Fruit fly (Drosophila melanogaster) whole organism, wandering third instar larva: Measurements from ENCODE around the gene vers.

Experiments used
- CG32264 ChIP-seq: fragments of 200-800 bp; sonication (Bioruptor generic); optimal IDR thresholded peaks from 2 replicates; lab custom pipeline; 2016; ENCODE audit warnings: missing biosample characterization, missing genetic modification characterization
- CG9705 ChIP-seq: fragments of 200-800 bp; sonication (Bioruptor generic); optimal IDR thresholded peaks from 2 replicates; lab custom pipeline; 2018; ENCODE audit warnings: missing biosample characterization, mild to moderate bottlenecking, missing genetic modification characterization
- Dfd ChIP-seq: fragments of >200 bp; optimal IDR thresholded peaks from 2 replicates; lab custom pipeline; 2017; ENCODE audit warnings: missing biosample characterization, missing genetic modification characterization
- Dif ChIP-seq: fragments of 200-275, 200-300 bp; sonication (Bioruptor generic); optimal IDR thresholded peaks from 2 replicates; lab custom pipeline; 2018; ENCODE audit warnings: missing biosample characterization, missing genetic modification characterization; ENCODE audit not compliant: partially characterized antibody
- HLH106 ChIP-seq: fragments of 200-800 bp; optimal IDR thresholded peaks from 3 replicates; lab custom pipeline; 2019; ENCODE audit warnings: missing biosample characterization, mild to moderate bottlenecking, missing genetic modification characterization, moderate library complexity
- Hnf4 ChIP-seq: fragments of 200-800 bp; sonication (Bioruptor generic); optimal IDR thresholded peaks from 2 replicates; lab custom pipeline; 2016; ENCODE audit warnings: missing biosample characterization, mild to moderate bottlenecking, missing genetic modification characterization
- Hr78 ChIP-seq: fragments of >200 bp; optimal IDR thresholded peaks from 2 replicates; lab custom pipeline; 2017; ENCODE audit warnings: missing biosample characterization, missing genetic modification characterization
- Hr83 ChIP-seq: fragments of 200-300 bp; sonication (Bioruptor generic); optimal IDR thresholded peaks from 2 replicates; lab custom pipeline; 2016; ENCODE audit warnings: missing biosample characterization, mild to moderate bottlenecking, missing genetic modification characterization, moderate library complexity; ENCODE audit not compliant: poor library complexity, severe bottlenecking
- Jra ChIP-seq: sonication (Bioruptor generic); optimal IDR thresholded peaks from 2 replicates; lab custom pipeline; 2016; ENCODE audit warnings: missing biosample characterization, missing genetic modification characterization
- Mio ChIP-seq: sonication (Bioruptor generic); optimal IDR thresholded peaks from 2 replicates; lab custom pipeline; 2016; ENCODE audit warnings: missing biosample characterization, missing genetic modification characterization
- Myc ChIP-seq: fragments of >200 bp; optimal IDR thresholded peaks from 2 replicates; lab custom pipeline; 2017
- N ChIP-seq: fragments of >200 bp; optimal IDR thresholded peaks from 2 replicates; lab custom pipeline; 2018; ENCODE audit warnings: missing biosample characterization, missing external identifiers, missing genetic modification characterization
- OdsH ChIP-seq: fragments of 200-800 bp; sonication (Bioruptor generic); optimal IDR thresholded peaks from 2 replicates; lab custom pipeline; 2016; ENCODE audit warnings: missing biosample characterization, mild to moderate bottlenecking, missing genetic modification characterization
- Rel ChIP-seq, 2 experiments: fragments of 200-800 bp; sonication (Bioruptor generic) in 1 of 2; optimal IDR thresholded peaks; 2 replicates in 1 of 2; 3 replicates in 1 of 2; lab custom pipeline; 2016 to 2019; ENCODE audit warnings: mild to moderate bottlenecking in 2 of 2, missing biosample characterization in 2 of 2, missing genetic modification characterization in 2 of 2, moderate library complexity in 1 of 2
- Sp1 ChIP-seq: fragments of 200-800 bp; sonication (Bioruptor generic); optimal IDR thresholded peaks from 3 replicates; lab custom pipeline; 2019; ENCODE audit warnings: missing biosample characterization, mild to moderate bottlenecking, missing genetic modification characterization, moderate library complexity
- Vsx2 ChIP-seq: fragments of 200-300, 225-300 bp; sonication (Bioruptor generic); optimal IDR thresholded peaks from 2 replicates; lab custom pipeline; 2018; ENCODE audit warnings: missing biosample characterization, missing genetic modification characterization; ENCODE audit not compliant: partially characterized antibody
- br ChIP-seq: fragments of 200-800 bp; sonication (Bioruptor generic); optimal IDR thresholded peaks from 2 replicates; lab custom pipeline; 2016; ENCODE audit warnings: missing biosample characterization, missing genetic modification characterization
- brk ChIP-seq: fragments of 200-800 bp; sonication (Bioruptor generic); optimal IDR thresholded peaks from 2 replicates; lab custom pipeline; 2016; ENCODE audit warnings: missing biosample characterization, mild to moderate bottlenecking, missing genetic modification characterization
- dl ChIP-seq, 2 experiments: fragments of 175-275, 200-275 bp in 1 of 2; fragments of 200-275 bp in 1 of 2; sonication (Bioruptor generic); optimal IDR thresholded peaks; lab custom pipeline; 2018; ENCODE audit warnings: mild to moderate bottlenecking in 2 of 2, missing biosample characterization in 2 of 2, missing genetic modification characterization in 2 of 2, moderate library complexity in 2 of 2; ENCODE audit not compliant: partially characterized antibody in 2 of 2, insufficient read depth in 1 of 2
- dmrt93B ChIP-seq: fragments of 200-800 bp; sonication (Bioruptor generic); optimal IDR thresholded peaks from 2 replicates; lab custom pipeline; 2018; ENCODE audit warnings: missing biosample characterization, mild to moderate bottlenecking, missing genetic modification characterization
- dsf ChIP-seq: sonication (Bioruptor generic); optimal IDR thresholded peaks from 2 replicates; lab custom pipeline; 2016; ENCODE audit warnings: missing biosample characterization, missing genetic modification characterization, borderline replicate concordance
- ey ChIP-seq: fragments of 200-800 bp; sonication (Bioruptor generic); optimal IDR thresholded peaks from 2 replicates; lab custom pipeline; 2016; ENCODE audit warnings: missing biosample characterization, missing genetic modification characterization
- foxo ChIP-seq, 2 experiments: fragments of 200-800 bp; sonication (Bioruptor generic); optimal IDR thresholded peaks; 2 replicates in 1 of 2; 3 replicates in 1 of 2; lab custom pipeline; 2016 to 2017; ENCODE audit warnings: missing biosample characterization in 2 of 2, missing genetic modification characterization in 2 of 2
- fru ChIP-seq: fragments of 200-800 bp; sonication (Bioruptor generic); optimal IDR thresholded peaks from 3 replicates; lab custom pipeline; 2016; ENCODE audit warnings: missing biosample characterization, mild to moderate bottlenecking, missing genetic modification characterization
- h ChIP-seq: fragments of 200-800 bp; sonication (Bioruptor generic); optimal IDR thresholded peaks from 3 replicates; lab custom pipeline; 2016; ENCODE audit warnings: missing biosample characterization, mild to moderate bottlenecking, missing genetic modification characterization
- lola ChIP-seq: fragments of >200 bp; optimal IDR thresholded peaks from 2 replicates; lab custom pipeline; 2017; ENCODE audit warnings: missing biosample characterization, missing genetic modification characterization
- psq ChIP-seq: fragments of 200-800 bp; sonication (Bioruptor generic); optimal IDR thresholded peaks from 3 replicates; lab custom pipeline; 2017; ENCODE audit warnings: missing biosample characterization, mild to moderate bottlenecking, missing genetic modification characterization, moderate library complexity
- rgr ChIP-seq: fragments of 200-800 bp; sonication (Bioruptor generic); optimal IDR thresholded peaks from 3 replicates; lab custom pipeline; 2016; ENCODE audit warnings: missing biosample characterization, mild to moderate bottlenecking, missing genetic modification characterization
- sage ChIP-seq: fragments of 200-800 bp; sonication (Bioruptor generic); optimal IDR thresholded peaks from 2 replicates; lab custom pipeline; 2016; ENCODE audit warnings: missing biosample characterization, mild to moderate bottlenecking, missing genetic modification characterization
- sv ChIP-seq: fragments of 200-800 bp; sonication (Bioruptor generic); optimal IDR thresholded peaks from 3 replicates; lab custom pipeline; 2016; ENCODE audit warnings: missing biosample characterization, missing genetic modification characterization
- tai ChIP-seq: sonication (Bioruptor generic); optimal IDR thresholded peaks from 2 replicates; lab custom pipeline; 2016; ENCODE audit warnings: missing biosample characterization, missing genetic modification characterization
- usp ChIP-seq: fragments of >200 bp; optimal IDR thresholded peaks from 2 replicates; lab custom pipeline; 2017; ENCODE audit warnings: missing biosample characterization, missing genetic modification characterization
- woc ChIP-seq: sonication (Bioruptor generic); optimal IDR thresholded peaks from 2 replicates; lab custom pipeline; 2016; ENCODE audit warnings: missing biosample characterization, mild to moderate bottlenecking, missing genetic modification characterization

vers gene

DNA sequence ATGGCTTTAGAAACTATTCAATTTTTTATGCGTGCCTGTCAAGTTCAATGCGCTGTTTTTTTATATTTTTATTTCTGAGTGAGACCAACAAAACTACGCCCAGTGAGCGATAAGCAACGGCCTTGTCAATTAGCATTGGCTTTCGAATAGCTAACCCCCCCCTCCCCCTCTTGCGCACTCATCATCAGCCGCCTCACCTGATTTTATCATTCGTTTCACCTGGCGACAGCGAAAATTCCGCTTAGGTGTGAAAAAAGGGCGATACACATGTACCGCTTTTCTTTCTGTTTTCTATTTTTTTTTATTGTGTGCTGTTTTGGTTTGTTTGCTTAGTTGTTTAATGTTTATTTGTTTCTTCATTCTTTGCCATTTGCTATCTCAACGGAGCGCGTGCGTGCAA lies 40.9 kb upstream of the vers start:
- no peak for TF ChIP-seq usp (GFP tag; lab: Kevin White, UChicago)
- no peak for TF ChIP-seq Rel (GFP tag; optimal IDR thresholded peaks at IDR 0.05; lab: Kevin White, UChicago)
- no peak for TF ChIP-seq Rel (tag; optimal IDR thresholded peaks at IDR 0.05; lab: Kevin White, UChicago)

DNA sequence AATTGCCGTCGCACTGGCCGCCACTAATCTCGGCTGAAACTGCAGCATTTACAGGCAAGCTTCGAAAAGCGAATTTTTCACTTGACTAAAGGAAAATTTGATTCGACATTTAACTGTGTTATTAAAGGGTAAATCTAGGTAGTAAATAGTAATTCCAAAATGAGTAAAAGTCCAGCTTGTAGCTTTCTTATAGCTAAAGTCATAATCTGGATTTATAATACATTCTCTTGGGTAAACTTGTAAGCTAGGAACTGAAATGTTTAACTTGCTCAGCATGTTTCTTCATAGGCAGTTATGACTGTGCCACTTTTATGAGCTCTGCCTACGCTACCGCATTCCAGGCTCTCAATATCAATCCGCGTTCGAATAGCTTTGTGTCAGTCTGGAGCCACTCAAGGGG lies 39.6 kb upstream of the vers start:
- TF ChIP-seq dsf (no peak), Dfd (GFP tag; lab: Kevin White, UChicago) (no peak), tai (GFP tag; lab: Kevin White, UChicago) (no peak), Hr78 (GFP tag; lab: Kevin White, UChicago) (no peak), sage (GFP tag; lab: Kevin White, UChicago) (no peak), woc (no peak), Jra (GFP tag; lab: Kevin White, UChicago) (no peak), N (GFP tag; lab: Kevin White, UChicago) (no peak), Mio (no peak), dl (GFP tag; optimal IDR thresholded peaks at IDR 0.05; lab: Kevin White, UChicago; ENCODE audit: insufficient read depth in 1 of 2, partially characterized antibody in 2 of 2) (no peak), Dif (GFP tag; lab: Kevin White, UChicago) (no peak), rgr (no peak), Hr83 (GFP tag; lab: Kevin White, UChicago) (no peak), Rel (GFP tag; optimal IDR thresholded peaks at IDR 0.05; lab: Kevin White, UChicago) (no peak), Rel (tag; optimal IDR thresholded peaks at IDR 0.05; lab: Kevin White, UChicago) (no peak), Myc (no peak), Vsx2 (GFP tag; lab: Kevin White, UChicago) (no peak), lola (GFP tag; lab: Kevin White, UChicago) (no peak), brk (GFP tag; lab: Kevin White, UChicago) (no peak), psq (GFP tag; lab: Kevin White, UChicago) (no peak)

DNA sequence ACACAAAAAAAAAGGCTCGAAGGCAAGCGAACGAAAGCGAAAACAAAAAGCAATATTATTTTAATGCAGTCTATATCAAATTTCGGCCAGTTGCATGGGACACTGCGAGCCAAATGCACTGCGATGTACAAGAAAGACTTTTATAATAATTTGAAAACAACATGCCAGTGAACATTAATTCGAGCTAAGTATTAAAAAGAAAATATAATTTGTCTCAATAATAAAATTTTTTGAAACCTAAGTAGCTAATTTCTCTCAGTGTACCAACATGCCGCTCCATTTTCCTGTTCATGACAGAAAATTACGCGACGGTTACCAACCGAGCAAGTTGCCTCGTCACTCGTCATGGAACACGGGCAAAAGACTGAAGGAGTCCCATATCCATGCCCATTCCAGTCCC lies 38.6 kb upstream of the vers start:
- TF ChIP-seq brk (GFP tag; lab: Kevin White, UChicago) (peak; percentile 27), CG9705 (GFP tag; lab: Kevin White, UChicago) (no peak), rgr (peak; percentile 73), ey (GFP tag; lab: Kevin White, UChicago) (peak; percentile 71), Jra (GFP tag; lab: Kevin White, UChicago) (no peak), HLH106 (tag; lab: Kevin White, UChicago) (peak; percentile 66), Hnf4 (GFP tag; lab: Kevin White, UChicago) (peak; percentile 36), Rel (GFP tag; optimal IDR thresholded peaks at IDR 0.05; lab: Kevin White, UChicago) (peak; percentile 56), Rel (tag; optimal IDR thresholded peaks at IDR 0.05; lab: Kevin White, UChicago) (no peak), CG32264 (GFP tag; lab: Kevin White, UChicago) (no peak), h (peak; percentile 80), fru (GFP tag; lab: Kevin White, UChicago) (peak; percentile 74), psq (GFP tag; lab: Kevin White, UChicago) (peak; percentile 66), Sp1 (GFP tag; lab: Kevin White, UChicago) (peak; percentile 62), tai (GFP tag; lab: Kevin White, UChicago) (no peak), dsf (no peak), woc (peak; percentile 51), foxo (GFP tag; optimal IDR thresholded peaks at IDR 0.05; lab: Kevin White, UChicago) (peak in 1 of 2 experiments; percentile 71), br (GFP tag; lab: Kevin White, UChicago) (peak; percentile 50), OdsH (GFP tag; lab: Kevin White, UChicago) (peak; percentile 62), sv (peak; percentile 29), dmrt93B (GFP tag; lab: Kevin White, UChicago) (peak; percentile 27), Vsx2 (GFP tag; lab: Kevin White, UChicago) (no peak)

DNA sequence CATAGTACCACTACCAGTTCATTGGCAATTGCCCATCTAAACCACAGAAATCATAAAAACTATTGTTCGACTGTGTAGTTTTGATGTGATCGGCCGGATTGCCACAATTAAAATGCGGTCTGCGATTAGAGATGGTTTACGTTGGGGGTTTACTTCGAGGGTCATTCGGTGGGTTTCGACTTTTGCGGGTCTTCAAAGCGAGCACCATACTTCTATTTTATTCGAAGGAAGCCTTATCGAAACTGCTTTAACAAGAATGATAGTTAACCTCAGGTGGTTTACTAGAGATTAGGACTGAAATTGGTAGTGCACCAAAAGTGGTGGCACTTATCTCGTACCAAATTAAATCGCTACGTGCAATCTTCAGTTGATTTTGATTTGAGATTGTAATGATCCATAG lies 37.9 kb upstream of the vers start:
- TF ChIP-seq tai (GFP tag; lab: Kevin White, UChicago) (no peak), h (no peak), Rel (GFP tag; optimal IDR thresholded peaks at IDR 0.05; lab: Kevin White, UChicago) (no peak), Rel (tag; optimal IDR thresholded peaks at IDR 0.05; lab: Kevin White, UChicago) (no peak), ey (GFP tag; lab: Kevin White, UChicago) (no peak), sv (no peak), Mio (no peak), Vsx2 (GFP tag; lab: Kevin White, UChicago) (no peak), brk (GFP tag; lab: Kevin White, UChicago) (no peak), dmrt93B (GFP tag; lab: Kevin White, UChicago) (no peak), Dif (GFP tag; lab: Kevin White, UChicago) (no peak), Hnf4 (GFP tag; lab: Kevin White, UChicago) (no peak), Hr83 (GFP tag; lab: Kevin White, UChicago) (no peak), Hr78 (GFP tag; lab: Kevin White, UChicago) (no peak)
